Worm (Caenorhabditis elegans) whole organism, L1 larva: ENCODE measurements around the gene C03H5.5.

Source experiments
- C04F5.9 ChIP-seq: sonication (generic microtip); optimal IDR thresholded peaks from 2 replicates; lab custom pipeline; 2016; ENCODE audit warnings: missing genetic modification characterization, missing compliant biosample characterization
- C16A3.4 ChIP-seq: fragments of 150-350 bp; optimal IDR thresholded peaks from 2 replicates; lab custom pipeline; 2014; ENCODE audit warnings: missing biosample characterization, missing genetic modification characterization
- C34B4.2 ChIP-seq: sonication (generic microtip); optimal IDR thresholded peaks from 2 replicates; lab custom pipeline; 2017; ENCODE audit warnings: mild to moderate bottlenecking, missing genetic modification characterization, missing compliant biosample characterization
- F16B12.6 ChIP-seq: fragments of 150-350 bp; optimal IDR thresholded peaks from 2 replicates; lab custom pipeline; 2014; ENCODE audit warnings: missing biosample characterization, missing genetic modification characterization
- Y116A8C.19 ChIP-seq: sonication (generic microtip); optimal IDR thresholded peaks from 2 replicates; lab custom pipeline; 2016; ENCODE audit warnings: missing compliant biosample characterization, missing genetic modification characterization, borderline replicate concordance
- alr-1 ChIP-seq: fragments of 200-800 bp; sonication (Bioruptor generic); optimal IDR thresholded peaks from 2 replicates; lab custom pipeline; 2018; ENCODE audit warnings: borderline replicate concordance, mild to moderate bottlenecking, missing genetic modification characterization, missing compliant biosample characterization
- aly-2 ChIP-seq: fragments of 150-350 bp; optimal IDR thresholded peaks from 2 replicates; lab custom pipeline; 2014; ENCODE audit warnings: missing biosample characterization, missing genetic modification characterization
- ama-1 ChIP-seq: fragments of 150-350 bp; optimal IDR thresholded peaks from 2 replicates; lab custom pipeline; 2014
- ceh-8 ChIP-seq: fragments of 200-800 bp; sonication (Bioruptor generic); optimal IDR thresholded peaks from 2 replicates; lab custom pipeline; 2018; ENCODE audit warnings: mild to moderate bottlenecking, missing genetic modification characterization, moderate library complexity, missing compliant biosample characterization
- ceh-88 ChIP-seq: fragments of 200-800 bp; sonication (Bioruptor generic); IDR thresholded peaks from 2 replicates; pipeline ENCODE4 v1.3.6; 2022; ENCODE audit warnings: missing genetic modification characterization, missing compliant biosample characterization
- ceh-90 ChIP-seq: sonication (generic microtip); optimal IDR thresholded peaks from 2 replicates; lab custom pipeline; 2016; ENCODE audit warnings: missing genetic modification characterization, missing compliant biosample characterization
- ces-1 ChIP-seq: fragments of 150-350 bp; optimal IDR thresholded peaks from 2 replicates; lab custom pipeline; 2014; ENCODE audit warnings: missing biosample characterization, missing genetic modification reagents, missing genetic modification characterization
- dpl-1 ChIP-seq, 3 experiments: fragments of 150-350 bp in 2 of 3; sonication (generic microtip) in 1 of 3; optimal IDR thresholded peaks; 2 replicates each; lab custom pipeline; 2014 to 2017; ENCODE audit warnings: missing biosample characterization in 3 of 3, missing genetic modification characterization in 3 of 3, missing genetic modification reagents in 3 of 3
- dsc-1 ChIP-seq: sonication (generic microtip); optimal IDR thresholded peaks from 2 replicates; lab custom pipeline; 2016; ENCODE audit warnings: mild to moderate bottlenecking, missing genetic modification characterization, missing compliant biosample characterization
- egl-13 ChIP-seq: sonication (generic microtip); optimal IDR thresholded peaks from 2 replicates; lab custom pipeline; 2016; ENCODE audit warnings: missing genotype, missing genetic modification reagents, missing genetic modification characterization, missing compliant biosample characterization
- egl-27 ChIP-seq, 2 experiments: fragments of 150-350 bp in 1 of 2; sonication (generic microtip); optimal IDR thresholded peaks; 3 replicates each; lab custom pipeline; 2017 to 2018; ENCODE audit warnings: missing biosample characterization in 2 of 2, missing genetic modification characterization in 2 of 2, missing genetic modification reagents in 2 of 2
- elt-2 ChIP-seq: sonication (generic microtip); optimal IDR thresholded peaks from 2 replicates; lab custom pipeline; 2016; ENCODE audit warnings: missing genetic modification characterization, mild to moderate bottlenecking, inconsistent platforms, missing compliant biosample characterization, missing genetic modification reagents
- elt-3 ChIP-seq, 6 experiments: fragments of 150-350 bp in 1 of 6; sonication (generic microtip); optimal IDR thresholded peaks; 2 replicates each; lab custom pipeline; 2017 to 2018; ENCODE audit warnings: missing biosample characterization in 6 of 6, missing genetic modification characterization in 6 of 6, inconsistent platforms in 1 of 6
- ets-5 ChIP-seq: fragments of 200-800 bp; sonication (Bioruptor generic); IDR thresholded peaks from 2 replicates; pipeline ENCODE4 v1.3.6; 2022; ENCODE audit warnings: missing genetic modification characterization, missing compliant biosample characterization
- fkh-10 ChIP-seq: sonication (generic microtip); optimal IDR thresholded peaks from 2 replicates; lab custom pipeline; 2017; ENCODE audit warnings: missing biosample characterization, missing genetic modification reagents, missing genetic modification characterization
- fkh-4 ChIP-seq: sonication (generic microtip); optimal IDR thresholded peaks from 2 replicates; lab custom pipeline; 2016; ENCODE audit warnings: missing compliant biosample characterization, missing genetic modification characterization, borderline replicate concordance
- hlh-17 ChIP-seq: fragments of 200-800 bp; sonication (Bioruptor generic); optimal IDR thresholded peaks from 2 replicates; lab custom pipeline; 2018; ENCODE audit warnings: missing genetic modification characterization, mild to moderate bottlenecking, missing compliant biosample characterization, moderate library complexity, borderline replicate concordance
- hlh-4 ChIP-seq: sonication (generic microtip); optimal IDR thresholded peaks from 2 replicates; lab custom pipeline; 2016; ENCODE audit warnings: mild to moderate bottlenecking, missing genetic modification characterization, missing compliant biosample characterization
- hpl-2 ChIP-seq: fragments of 150-350 bp; optimal IDR thresholded peaks from 2 replicates; lab custom pipeline; 2014; ENCODE audit warnings: missing biosample characterization, missing genetic modification reagents, missing genetic modification characterization
- irx-1 ChIP-seq: sonication (generic microtip); optimal IDR thresholded peaks from 2 replicates; lab custom pipeline; 2016; ENCODE audit warnings: missing genetic modification characterization, missing compliant biosample characterization
- jun-1 ChIP-seq: fragments of 150-350 bp; optimal IDR thresholded peaks from 2 replicates; lab custom pipeline; 2014; ENCODE audit warnings: missing biosample characterization, missing genetic modification reagents, missing genetic modification characterization
- lin-13 ChIP-seq: fragments of 150-350 bp; optimal IDR thresholded peaks from 2 replicates; lab custom pipeline; 2014; ENCODE audit warnings: missing biosample characterization, missing genetic modification reagents, missing genetic modification characterization
- lin-14 ChIP-seq: fragments of 200-800 bp; sonication (Bioruptor generic); optimal IDR thresholded peaks from 2 replicates; lab custom pipeline; 2018; ENCODE audit warnings: mild to moderate bottlenecking, missing genetic modification characterization, moderate library complexity, missing compliant biosample characterization
- lin-15B ChIP-seq: fragments of 150-350 bp; sonication (generic microtip); optimal IDR thresholded peaks from 3 replicates; lab custom pipeline; 2014; ENCODE audit warnings: missing biosample characterization, missing genetic modification characterization
- lin-35 ChIP-seq, 2 experiments: fragments of 150-350 bp; optimal IDR thresholded peaks; 2 replicates each; lab custom pipeline; 2014; ENCODE audit warnings: missing biosample characterization in 2 of 2, missing genetic modification characterization in 2 of 2, missing genetic modification reagents in 2 of 2
- lin-39 ChIP-seq: fragments of 150-350 bp; optimal IDR thresholded peaks from 2 replicates; lab custom pipeline; 2014; ENCODE audit warnings: missing biosample characterization, missing genetic modification reagents, missing genetic modification characterization
- mab-9 ChIP-seq: fragments of 200-800 bp; sonication (Bioruptor generic); IDR thresholded peaks from 2 replicates; pipeline ENCODE4 v1.3.6; 2022; ENCODE audit warnings: missing genetic modification reagents, missing genetic modification characterization, missing compliant biosample characterization
- nhr-12 ChIP-seq: sonication (generic microtip); optimal IDR thresholded peaks from 2 replicates; lab custom pipeline; 2017; ENCODE audit warnings: missing biosample characterization, missing genetic modification characterization
- nhr-19 ChIP-seq: fragments of 200-800 bp; sonication (Bioruptor generic); conservative IDR thresholded peaks from 2 replicates; pipeline ENCODE4 v1.3.6; 2022; ENCODE audit warnings: missing genetic modification characterization, missing compliant biosample characterization
- nhr-20 ChIP-seq: sonication (generic microtip); optimal IDR thresholded peaks from 2 replicates; lab custom pipeline; 2016; ENCODE audit warnings: mild to moderate bottlenecking, missing genetic modification characterization, missing compliant biosample characterization
- nhr-28 ChIP-seq: fragments of 150-350 bp; optimal IDR thresholded peaks from 2 replicates; lab custom pipeline; 2014; ENCODE audit warnings: missing biosample characterization, missing genetic modification characterization
- nhr-76 ChIP-seq: sonication (generic microtip); optimal IDR thresholded peaks from 2 replicates; lab custom pipeline; 2017; ENCODE audit warnings: missing biosample characterization, missing genetic modification characterization
- nhr-85 ChIP-seq: sonication (generic microtip); peaks from one replicate; lab custom pipeline; 2016; ENCODE audit warnings: missing genetic modification characterization, inconsistent platforms, missing compliant biosample characterization
- pag-3 ChIP-seq: sonication (generic microtip); optimal IDR thresholded peaks from 2 replicates; lab custom pipeline; 2017; ENCODE audit warnings: missing genetic modification characterization, mild to moderate bottlenecking, missing compliant biosample characterization, antibody characterized with exemption, borderline replicate concordance; ENCODE audit not compliant: insufficient read depth
- pqm-1 ChIP-seq: sonication (generic microtip); optimal IDR thresholded peaks from 3 replicates; lab custom pipeline; 2017; ENCODE audit warnings: missing biosample characterization, missing genetic modification characterization
- rnt-1 ChIP-seq: sonication (generic microtip); optimal IDR thresholded peaks from 2 replicates; lab custom pipeline; 2016; ENCODE audit warnings: mild to moderate bottlenecking, missing genetic modification characterization, moderate library complexity, missing compliant biosample characterization
- skn-1 ChIP-seq: fragments of 150-350 bp; optimal IDR thresholded peaks from 2 replicates; lab custom pipeline; 2014; ENCODE audit warnings: missing biosample characterization, missing genetic modification characterization
- sptf-1 ChIP-seq: fragments of 150-350 bp; optimal IDR thresholded peaks from 2 replicates; lab custom pipeline; 2014; ENCODE audit warnings: missing biosample characterization, missing genetic modification characterization
- sup-37 ChIP-seq: fragments of 200-800 bp; sonication (Bioruptor generic); optimal IDR thresholded peaks from 2 replicates; lab custom pipeline; 2018; ENCODE audit warnings: mild to moderate bottlenecking, missing genetic modification characterization, missing compliant biosample characterization
- tbx-2 ChIP-seq: sonication (generic microtip); optimal IDR thresholded peaks from 2 replicates; lab custom pipeline; 2016; ENCODE audit warnings: missing genetic modification characterization, missing compliant biosample characterization
- tlp-1 ChIP-seq: fragments of 150-350 bp; optimal IDR thresholded peaks from 2 replicates; lab custom pipeline; 2014; ENCODE audit warnings: missing biosample characterization, missing genetic modification characterization
- unc-130 ChIP-seq: fragments of 150-350 bp; optimal IDR thresholded peaks from 2 replicates; lab custom pipeline; 2017; ENCODE audit warnings: missing biosample characterization, missing genetic modification characterization, inconsistent platforms
- unc-30 ChIP-seq: sonication (generic microtip); optimal IDR thresholded peaks from 2 replicates; lab custom pipeline; 2017; ENCODE audit warnings: missing biosample characterization, missing genetic modification characterization
- unc-62 ChIP-seq: fragments of 150-350 bp; optimal IDR thresholded peaks from 2 replicates; lab custom pipeline; 2014; ENCODE audit warnings: missing biosample characterization, missing genetic modification reagents, missing genetic modification characterization
- vab-15 ChIP-seq: sonication (generic microtip); optimal IDR thresholded peaks from 2 replicates; lab custom pipeline; 2017; ENCODE audit warnings: missing genotype, mild to moderate bottlenecking, missing genetic modification characterization, missing compliant biosample characterization
- xbp-1 ChIP-seq: sonication (generic microtip); optimal IDR thresholded peaks from 2 replicates; lab custom pipeline; 2016; ENCODE audit warnings: missing genetic modification characterization, missing compliant biosample characterization
- zag-1 ChIP-seq: fragments of 150-350 bp; optimal IDR thresholded peaks from 2 replicates; lab custom pipeline; 2014; ENCODE audit warnings: missing biosample characterization, missing genetic modification characterization
- zip-4 ChIP-seq: fragments of 200-800 bp; sonication (Bioruptor generic); optimal IDR thresholded peaks from 2 replicates; lab custom pipeline; 2018; ENCODE audit warnings: mild to moderate bottlenecking, missing genetic modification characterization, moderate library complexity, missing compliant biosample characterization

C03H5.5 gene

DNA sequence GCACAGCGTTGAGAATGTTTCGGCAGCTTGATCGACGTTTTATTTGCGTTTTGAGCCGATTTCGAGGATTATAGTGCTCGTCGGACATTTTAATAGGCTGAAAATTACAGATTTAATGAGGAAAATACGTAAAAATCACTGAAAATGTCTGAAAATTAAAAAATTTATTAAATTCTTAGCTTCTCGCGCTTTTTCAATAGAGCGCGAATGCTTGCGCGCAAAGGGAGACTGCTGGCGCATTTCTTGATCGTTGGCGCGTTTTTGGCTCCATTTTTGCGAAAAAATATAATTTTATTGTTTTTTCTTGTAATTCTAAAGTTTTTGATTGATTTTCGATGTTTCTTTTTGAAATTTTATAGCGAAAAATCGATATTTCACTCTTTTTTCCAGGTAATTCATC, 25.7 kb upstream of the C03H5.5 start, which contains the start of the genes dnsn-1 and C24H12.4 (continued):
- peak; percentile 83 for TF ChIP-seq ceh-8 (GFP tag; lab: Kevin White, UChicago)
- no peak for TF ChIP-seq nhr-28 (tag; lab: Kevin White, UChicago)
- peak; percentile 97 for TF ChIP-seq lin-15B (tag; lab: Kevin White, UChicago)
- TF ChIP-seq egl-13 = peak; percentile 94
- TF ChIP-seq dsc-1 (tag; lab: Kevin White, UChicago) = peak; percentile 97
- TF ChIP-seq nhr-20 (tag; lab: Kevin White, UChicago) = peak; percentile 96
- TF ChIP-seq lin-35 (GFP tag; optimal IDR thresholded peaks at IDR 0.05; lab: Kevin White, UChicago) = peak; percentile 95 to 97
- peak; percentile 93 for TF ChIP-seq irx-1
- TF ChIP-seq tlp-1 (tag; lab: Kevin White, UChicago) = no peak
- TF ChIP-seq nhr-76 (tag; lab: Kevin White, UChicago) = no peak
- peak; percentile 75 for TF ChIP-seq elt-2
- no peak for TF ChIP-seq hlh-4 (tag; lab: Kevin White, UChicago)
- TF ChIP-seq unc-30 = peak; percentile 39
- peak; percentile 1 for TF ChIP-seq zag-1 (tag; lab: Kevin White, UChicago)
- peak; percentile 92 for TF ChIP-seq fkh-10
- peak in 1 of 2 experiments; percentile 1 for TF ChIP-seq egl-27 (tag; optimal IDR thresholded peaks at IDR 0.05; lab: Kevin White, UChicago)
- TF ChIP-seq C16A3.4 (tag; lab: Kevin White, UChicago) = peak; percentile 96
- peak; percentile 88 for TF ChIP-seq jun-1 (tag; lab: Kevin White, UChicago)
- TF ChIP-seq sptf-1 (tag; lab: Kevin White, UChicago) = no peak
- no peak for TF ChIP-seq nhr-12 (tag; lab: Kevin White, UChicago)
- no peak for TF ChIP-seq alr-1 (tag; lab: Kevin White, UChicago)
- peak; percentile 95 for TF ChIP-seq rnt-1 (tag; lab: Kevin White, UChicago)
- peak; percentile 95 for TF ChIP-seq xbp-1
- peak; percentile 96 for TF ChIP-seq lin-39 (tag; lab: Kevin White, UChicago)
- peak; percentile 31 for TF ChIP-seq fkh-4 (tag; lab: Kevin White, UChicago)
- TF ChIP-seq ces-1 = no peak
- peak; percentile 98 for TF ChIP-seq tbx-2 (tag; lab: Kevin White, UChicago)
- peak; percentile 95 for TF ChIP-seq skn-1 (tag; lab: Kevin White, UChicago)
- peak; percentile 94 for TF ChIP-seq lin-14 (GFP tag; lab: Kevin White, UChicago)
- TF ChIP-seq pqm-1 (tag; lab: Kevin White, UChicago) = no peak
- peak; percentile 96 to 97 (median 96) for TF ChIP-seq dpl-1 (GFP tag; optimal IDR thresholded peaks at IDR 0.05; lab: Kevin White, UChicago)
- peak; percentile 44 for TF ChIP-seq vab-15
- peak; percentile 54 for TF ChIP-seq hpl-2
- peak; percentile 88 for TF ChIP-seq ceh-88
- peak; percentile 99 for TF ChIP-seq unc-130 (tag; lab: Kevin White, UChicago)
- TF ChIP-seq ceh-90 (tag; lab: Kevin White, UChicago) = peak; percentile 29
- TF ChIP-seq unc-62 (GFP tag; lab: Kevin White, UChicago) = no peak
- TF ChIP-seq aly-2 (tag; lab: Kevin White, UChicago) = peak; percentile 83
- no peak for TF ChIP-seq hlh-17 (GFP tag; lab: Kevin White, UChicago)
- peak; percentile 74 for TF ChIP-seq F16B12.6 (tag; lab: Kevin White, UChicago)
- no peak for TF ChIP-seq C34B4.2 (tag; lab: Kevin White, UChicago)
- TF ChIP-seq nhr-19 (GFP tag; lab: Robert Waterston, UW) = peak; percentile 95
- TF ChIP-seq Y116A8C.19 (tag; lab: Kevin White, UChicago) = no peak
- peak; percentile 86 for TF ChIP-seq mab-9 (GFP tag; lab: Robert Waterston, UW)
- peak; percentile 90 for TF ChIP-seq sup-37 (GFP tag; lab: Kevin White, UChicago)
- TF ChIP-seq zip-4 (GFP tag; lab: Kevin White, UChicago) = peak; percentile 86
- TF ChIP-seq ets-5 (GFP tag; lab: Robert Waterston, UW) = no peak
- TF ChIP-seq C04F5.9 (tag; lab: Kevin White, UChicago) = peak; percentile 87
- peak; percentile 65 for TF ChIP-seq ama-1 (lab: Kevin White, UChicago)
- peak; percentile 31 for TF ChIP-seq pag-3 (tag; lab: Kevin White, UChicago)
- TF ChIP-seq nhr-85 (tag; lab: Kevin White, UChicago) = peak; percentile 93
- TF ChIP-seq elt-3 (tag; optimal IDR thresholded peaks at IDR 0.05; lab: Kevin White, UChicago) = peak in 5 of 6 experiments; percentile 35 to 97 (median 63)
- TF ChIP-seq lin-13 = peak; percentile 93
